Worm (Caenorhabditis elegans) whole organism, L1 larva: ENCODE data around the gene F22B3.10.
A peak's percentile ranks its signal among the peaks of the same experiment; 100 is the strongest.

Experiments used
- C34B4.2 ChIP-seq: sonication (generic microtip); optimal IDR thresholded peaks from 2 replicates; lab custom pipeline; 2017; ENCODE audit warnings: mild to moderate bottlenecking, missing genetic modification characterization, missing compliant biosample characterization
- Y116A8C.19 ChIP-seq: sonication (generic microtip); optimal IDR thresholded peaks from 2 replicates; lab custom pipeline; 2016; ENCODE audit warnings: missing compliant biosample characterization, missing genetic modification characterization, borderline replicate concordance
- ama-1 ChIP-seq: fragments of 150-350 bp; optimal IDR thresholded peaks from 2 replicates; lab custom pipeline; 2014
- blmp-1 ChIP-seq: fragments of 150-350 bp; optimal IDR thresholded peaks from 2 replicates; lab custom pipeline; 2014; ENCODE audit warnings: missing biosample characterization, missing genetic modification characterization
- ceh-63 ChIP-seq: fragments of 200-800 bp; sonication (Bioruptor generic); optimal IDR thresholded peaks from 2 replicates; lab custom pipeline; 2018; ENCODE audit warnings: mild to moderate bottlenecking, missing genetic modification characterization, missing compliant biosample characterization
- ceh-8 ChIP-seq: fragments of 200-800 bp; sonication (Bioruptor generic); optimal IDR thresholded peaks from 2 replicates; lab custom pipeline; 2018; ENCODE audit warnings: mild to moderate bottlenecking, missing genetic modification characterization, moderate library complexity, missing compliant biosample characterization
- ceh-88 ChIP-seq: fragments of 200-800 bp; sonication (Bioruptor generic); IDR thresholded peaks from 2 replicates; pipeline ENCODE4 v1.3.6; 2022; ENCODE audit warnings: missing genetic modification characterization, missing compliant biosample characterization
- dpl-1 ChIP-seq, 3 experiments: fragments of 150-350 bp in 2 of 3; sonication (generic microtip) in 1 of 3; optimal IDR thresholded peaks; 2 replicates each; lab custom pipeline; 2014 to 2017; ENCODE audit warnings: missing biosample characterization in 3 of 3, missing genetic modification characterization in 3 of 3, missing genetic modification reagents in 3 of 3
- dsc-1 ChIP-seq: sonication (generic microtip); optimal IDR thresholded peaks from 2 replicates; lab custom pipeline; 2016; ENCODE audit warnings: mild to moderate bottlenecking, missing genetic modification characterization, missing compliant biosample characterization
- efl-1 ChIP-seq, 4 experiments: fragments of 150-350 bp; optimal IDR thresholded peaks in 3 of 4; peaks in 1 of 4; 1 replicate in 1 of 4; 2 replicates in 3 of 4; lab custom pipeline; 2014; ENCODE audit warnings: missing biosample characterization in 2 of 4, missing genetic modification characterization in 2 of 4, missing genetic modification reagents in 2 of 4
- efl-3 ChIP-seq: fragments of 200-800 bp; sonication (Bioruptor generic); optimal IDR thresholded peaks from 2 replicates; lab custom pipeline; 2018; ENCODE audit warnings: mild to moderate bottlenecking, missing genetic modification characterization, missing compliant biosample characterization
- egl-27 ChIP-seq, 2 experiments: fragments of 150-350 bp in 1 of 2; sonication (generic microtip); optimal IDR thresholded peaks; 3 replicates each; lab custom pipeline; 2017 to 2018; ENCODE audit warnings: missing biosample characterization in 2 of 2, missing genetic modification characterization in 2 of 2, missing genetic modification reagents in 2 of 2
- elt-3 ChIP-seq, 6 experiments: fragments of 150-350 bp in 1 of 6; sonication (generic microtip); optimal IDR thresholded peaks; 2 replicates each; lab custom pipeline; 2017 to 2018; ENCODE audit warnings: missing biosample characterization in 6 of 6, missing genetic modification characterization in 6 of 6, inconsistent platforms in 1 of 6
- fkh-8 ChIP-seq: sonication (generic microtip); optimal IDR thresholded peaks from 2 replicates; lab custom pipeline; 2016; ENCODE audit warnings: mild to moderate bottlenecking, missing genetic modification characterization, missing compliant biosample characterization
- fos-1 ChIP-seq: fragments of 150-350 bp; optimal IDR thresholded peaks from 2 replicates; lab custom pipeline; 2014; ENCODE audit warnings: missing biosample characterization, missing genetic modification characterization
- grh-1 ChIP-seq: fragments of 200-800 bp; sonication (Bioruptor generic); IDR thresholded peaks from 2 replicates; pipeline ENCODE4 v1.3.6; 2022; ENCODE audit warnings: missing genetic modification reagents, missing genetic modification characterization, missing compliant biosample characterization
- hpl-2 ChIP-seq: fragments of 150-350 bp; optimal IDR thresholded peaks from 2 replicates; lab custom pipeline; 2014; ENCODE audit warnings: missing biosample characterization, missing genetic modification reagents, missing genetic modification characterization
- lin-14 ChIP-seq: fragments of 200-800 bp; sonication (Bioruptor generic); optimal IDR thresholded peaks from 2 replicates; lab custom pipeline; 2018; ENCODE audit warnings: mild to moderate bottlenecking, missing genetic modification characterization, moderate library complexity, missing compliant biosample characterization
- lin-15B ChIP-seq: fragments of 150-350 bp; sonication (generic microtip); optimal IDR thresholded peaks from 3 replicates; lab custom pipeline; 2014; ENCODE audit warnings: missing biosample characterization, missing genetic modification characterization
- lin-39 ChIP-seq: fragments of 150-350 bp; optimal IDR thresholded peaks from 2 replicates; lab custom pipeline; 2014; ENCODE audit warnings: missing biosample characterization, missing genetic modification reagents, missing genetic modification characterization
- mab-9 ChIP-seq: fragments of 200-800 bp; sonication (Bioruptor generic); IDR thresholded peaks from 2 replicates; pipeline ENCODE4 v1.3.6; 2022; ENCODE audit warnings: missing genetic modification reagents, missing genetic modification characterization, missing compliant biosample characterization
- mdl-1 ChIP-seq, 2 experiments: fragments of 150-350 bp; optimal IDR thresholded peaks; 2 replicates each; lab custom pipeline; 2014 to 2017; ENCODE audit warnings: missing biosample characterization in 2 of 2, missing genetic modification characterization in 2 of 2, inconsistent platforms in 1 of 2
- mef-2 ChIP-seq: fragments of 150-350 bp; optimal IDR thresholded peaks from 2 replicates; lab custom pipeline; 2014; ENCODE audit warnings: missing biosample characterization, missing genetic modification characterization
- nhr-11 ChIP-seq: fragments of 150-350 bp; optimal IDR thresholded peaks from 2 replicates; lab custom pipeline; 2014; ENCODE audit warnings: missing biosample characterization, missing genetic modification characterization
- nhr-19 ChIP-seq: fragments of 200-800 bp; sonication (Bioruptor generic); conservative IDR thresholded peaks from 2 replicates; pipeline ENCODE4 v1.3.6; 2022; ENCODE audit warnings: missing genetic modification characterization, missing compliant biosample characterization
- nhr-20 ChIP-seq: sonication (generic microtip); optimal IDR thresholded peaks from 2 replicates; lab custom pipeline; 2016; ENCODE audit warnings: mild to moderate bottlenecking, missing genetic modification characterization, missing compliant biosample characterization
- nhr-28 ChIP-seq: fragments of 150-350 bp; optimal IDR thresholded peaks from 2 replicates; lab custom pipeline; 2014; ENCODE audit warnings: missing biosample characterization, missing genetic modification characterization
- nhr-47 ChIP-seq: sonication (generic microtip); optimal IDR thresholded peaks from 2 replicates; lab custom pipeline; 2016; ENCODE audit warnings: mild to moderate bottlenecking, missing genetic modification characterization, moderate library complexity, missing compliant biosample characterization
- nhr-71 ChIP-seq: sonication (generic microtip); optimal IDR thresholded peaks from 2 replicates; lab custom pipeline; 2016; ENCODE audit warnings: mild to moderate bottlenecking, missing genetic modification characterization, moderate library complexity, missing compliant biosample characterization
- nhr-76 ChIP-seq: sonication (generic microtip); optimal IDR thresholded peaks from 2 replicates; lab custom pipeline; 2017; ENCODE audit warnings: missing biosample characterization, missing genetic modification characterization
- nhr-90 ChIP-seq: sonication (generic microtip); optimal IDR thresholded peaks from 2 replicates; lab custom pipeline; 2016; ENCODE audit warnings: mild to moderate bottlenecking, missing genetic modification characterization, missing compliant biosample characterization; ENCODE audit not compliant: poor library complexity
- pag-3 ChIP-seq: sonication (generic microtip); optimal IDR thresholded peaks from 2 replicates; lab custom pipeline; 2017; ENCODE audit warnings: missing genetic modification characterization, mild to moderate bottlenecking, missing compliant biosample characterization, antibody characterized with exemption, borderline replicate concordance; ENCODE audit not compliant: insufficient read depth
- pax-3 ChIP-seq: fragments of 200-800 bp; sonication (Bioruptor generic); optimal IDR thresholded peaks from 2 replicates; lab custom pipeline; 2018; ENCODE audit warnings: mild to moderate bottlenecking, missing genetic modification characterization, moderate library complexity, missing compliant biosample characterization
- skn-1 ChIP-seq: fragments of 150-350 bp; optimal IDR thresholded peaks from 2 replicates; lab custom pipeline; 2014; ENCODE audit warnings: missing biosample characterization, missing genetic modification characterization
- tbx-2 ChIP-seq: sonication (generic microtip); optimal IDR thresholded peaks from 2 replicates; lab custom pipeline; 2016; ENCODE audit warnings: missing genetic modification characterization, missing compliant biosample characterization
- unc-62 ChIP-seq: fragments of 150-350 bp; optimal IDR thresholded peaks from 2 replicates; lab custom pipeline; 2014; ENCODE audit warnings: missing biosample characterization, missing genetic modification reagents, missing genetic modification characterization
- zip-4 ChIP-seq: fragments of 200-800 bp; sonication (Bioruptor generic); optimal IDR thresholded peaks from 2 replicates; lab custom pipeline; 2018; ENCODE audit warnings: mild to moderate bottlenecking, missing genetic modification characterization, moderate library complexity, missing compliant biosample characterization
- ztf-11 ChIP-seq, 2 experiments: sonication (generic microtip); optimal IDR thresholded peaks; 2 replicates each; lab custom pipeline; 2016 to 2017; ENCODE audit warnings: missing genetic modification characterization in 2 of 2, missing biosample characterization in 1 of 2, missing compliant biosample characterization in 1 of 2

The F22B3.10 gene

ce11 chrIV:11431448-11431847 is 16.6 kb upstream of the F22B3.10 start:
- peak; percentile 30 for TF ChIP-seq lin-14
- TF ChIP-seq ceh-8 (GFP tag; lab: Kevin White, UChicago), result no peak
- TF ChIP-seq blmp-1 (tag; lab: Kevin White, UChicago), result no peak
- no peak for TF ChIP-seq nhr-20 (tag; lab: Kevin White, UChicago)
- no peak for TF ChIP-seq mab-9
- TF ChIP-seq, all 84 proteins: peak for 1

ce11 chrIV:11425442-11425841 is 10.6 kb upstream of the F22B3.10 start, which contains the start of gene kin-4:
kin-4 (plus strand) TSS chrIV:11425742.
- peak; percentile 20 for TF ChIP-seq dsc-1 (tag; lab: Kevin White, UChicago)
- TF ChIP-seq dpl-1 (GFP tag; optimal IDR thresholded peaks at IDR 0.05; lab: Kevin White, UChicago), result no peak
- peak; percentile 17 for TF ChIP-seq fkh-8 (tag; lab: Kevin White, UChicago)

- TF ChIP-seq nhr-47 (tag; lab: Kevin White, UChicago) (no peak), lin-39 (tag; lab: Kevin White, UChicago) (no peak), pax-3 (no peak), grh-1 (GFP tag; lab: Robert Waterston, UW) (no peak), skn-1 (no peak), nhr-90 (no peak), pag-3 (tag; lab: Kevin White, UChicago) (no peak), nhr-76 (tag; lab: Kevin White, UChicago) (no peak), ztf-11 (tag; optimal IDR thresholded peaks at IDR 0.05; lab: Kevin White, UChicago) (no peak), tbx-2 (tag; lab: Kevin White, UChicago) (no peak), ceh-63 (no peak), efl-1 (optimal IDR thresholded peaks at IDR 0.05; lab: Kevin White, UChicago) (no peak), efl-1 (GFP tag; optimal IDR thresholded peaks at IDR 0.05 in 1 of 2; lab: Kevin White, UChicago) (no peak), Y116A8C.19 (tag; lab: Kevin White, UChicago) (no peak), nhr-28 (tag; lab: Kevin White, UChicago) (no peak), elt-3 (tag; optimal IDR thresholded peaks at IDR 0.05; lab: Kevin White, UChicago) (no peak), ama-1 (lab: Kevin White, UChicago) (no peak), nhr-71 (no peak), egl-27 (tag; optimal IDR thresholded peaks at IDR 0.05; lab: Kevin White, UChicago) (no peak), mdl-1 (tag; optimal IDR thresholded peaks at IDR 0.05; lab: Kevin White, UChicago) (no peak), C34B4.2 (tag; lab: Kevin White, UChicago) (no peak)
These were observed 10.0 kb upstream of the F22B3.10 start, which contains the start of gene F22B3.8 for ce11 chrIV:11424830-11425229. F22B3.8 (minus strand) TSS chrIV:11424930.

- TF ChIP-seq nhr-11 (no peak), zip-4 (GFP tag; lab: Kevin White, UChicago) (no peak), mef-2 (no peak), hpl-2 (GFP tag; lab: Kevin White, UChicago) (no peak), ceh-88 (GFP tag; lab: Robert Waterston, UW) (no peak), fos-1 (no peak), efl-3 (GFP tag; lab: Kevin White, UChicago) (no peak), C34B4.2 (tag; lab: Kevin White, UChicago) (no peak), unc-62 (GFP tag; lab: Kevin White, UChicago) (no peak), tbx-2 (tag; lab: Kevin White, UChicago) (no peak), nhr-19 (GFP tag; lab: Robert Waterston, UW) (no peak), lin-15B (no peak)
These were observed 6.9 kb upstream of the F22B3.10 start, which contains the start of gene F22B3.7 for ce11 chrIV:11421696-11422095. F22B3.7 (minus strand) TSS chrIV:11421796.
